Fruit fly (Drosophila melanogaster) whole organism, embryonic: ENCODE results near the gene CG10863.

Experiments
- Aef1 ChIP-seq: fragments of 200-800 bp; sonication (Bioruptor generic); IDR thresholded peaks from 3 replicates; pipeline ENCODE4 v1.3.6; 2022; ENCODE audit warnings: missing biosample characterization, missing genetic modification characterization
- B-H2 ChIP-seq: fragments of 200-800 bp; sonication (Bioruptor generic); optimal IDR thresholded peaks from 2 replicates; lab custom pipeline; 2018; ENCODE audit warnings: missing biosample characterization, mild to moderate bottlenecking, missing genetic modification characterization
- CG10274 ChIP-seq: fragments of 200-800 bp; sonication (Bioruptor generic); optimal IDR thresholded peaks from 3 replicates; lab custom pipeline; 2017; ENCODE audit warnings: missing biosample characterization, mild to moderate bottlenecking, missing genetic modification characterization
- CG12104 ChIP-seq: fragments of 200-800 bp; sonication (Bioruptor generic); optimal IDR thresholded peaks from 3 replicates; lab custom pipeline; 2016; ENCODE audit warnings: missing biosample characterization, missing genetic modification characterization
- CG12299 ChIP-seq: fragments of 200-800 bp; sonication (Bioruptor generic); optimal IDR thresholded peaks from 2 replicates; lab custom pipeline; 2018; ENCODE audit warnings: missing biosample characterization, mild to moderate bottlenecking, missing genetic modification characterization
- CG12942 ChIP-seq: fragments of 200-800 bp; sonication (Bioruptor generic); optimal IDR thresholded peaks from 3 replicates; lab custom pipeline; 2016; ENCODE audit warnings: missing biosample characterization, missing genetic modification characterization
- CG13287 ChIP-seq: fragments of 200-800 bp; sonication (Bioruptor generic); IDR thresholded peaks from 2 replicates; pipeline ENCODE4 v1.3.6; 2022; ENCODE audit warnings: missing biosample characterization, missing genetic modification characterization; ENCODE audit not compliant: partially characterized antibody
- CG14441 ChIP-seq: fragments of 200-800 bp; sonication (Bioruptor generic); IDR thresholded peaks from 2 replicates; pipeline ENCODE4 v1.3.6; 2022; ENCODE audit warnings: missing biosample characterization, missing genetic modification characterization
- CG17912 ChIP-seq: fragments of 200-800 bp; sonication (Bioruptor generic); optimal IDR thresholded peaks from 2 replicates; lab custom pipeline; 2018; ENCODE audit warnings: missing biosample characterization, mild to moderate bottlenecking, missing genetic modification characterization
- CG2116 ChIP-seq: fragments of 200-800 bp; sonication (Bioruptor generic); optimal IDR thresholded peaks from 3 replicates; lab custom pipeline; 2018; ENCODE audit warnings: missing biosample characterization, mild to moderate bottlenecking, missing genetic modification characterization
- CG2875 ChIP-seq: fragments of 200-800 bp; sonication (Bioruptor generic); optimal IDR thresholded peaks from 2 replicates; lab custom pipeline; 2017; ENCODE audit warnings: missing biosample characterization, mild to moderate bottlenecking, missing genetic modification characterization, missing genetic modification reagents
- CG30020 ChIP-seq: fragments of 200-800 bp; optimal IDR thresholded peaks from 2 replicates; lab custom pipeline; 2019; ENCODE audit warnings: missing biosample characterization, mild to moderate bottlenecking, missing genetic modification characterization, moderate library complexity
- CG3995 ChIP-seq: fragments of 200-800 bp; sonication (Bioruptor generic); optimal IDR thresholded peaks from 3 replicates; lab custom pipeline; 2016; ENCODE audit warnings: missing biosample characterization, missing genetic modification characterization
- CG5180 ChIP-seq: fragments of 200-800 bp; sonication (Bioruptor generic); optimal IDR thresholded peaks from 3 replicates; lab custom pipeline; 2017; ENCODE audit warnings: missing biosample characterization, missing genetic modification characterization, mild to moderate bottlenecking, moderate library complexity, missing genetic modification reagents
- CG6765 ChIP-seq: fragments of 200-800 bp; sonication (Bioruptor generic); optimal IDR thresholded peaks from 3 replicates; lab custom pipeline; 2017; ENCODE audit warnings: missing biosample characterization, mild to moderate bottlenecking, missing genetic modification characterization
- CG7372 ChIP-seq: fragments of 200-800 bp; sonication (Bioruptor generic); IDR thresholded peaks from 2 replicates; pipeline ENCODE4 v1.3.6; 2022; ENCODE audit warnings: missing biosample characterization, missing genetic modification characterization
- CG7928 ChIP-seq: fragments of 200-800 bp; sonication (Bioruptor generic); optimal IDR thresholded peaks from 2 replicates; lab custom pipeline; 2017; ENCODE audit warnings: missing biosample characterization, mild to moderate bottlenecking, missing genetic modification characterization
- CG7963 ChIP-seq: fragments of 200-800 bp; sonication (Bioruptor generic); IDR thresholded peaks from 3 replicates; pipeline ENCODE4 v1.3.6; 2022; ENCODE audit warnings: missing biosample characterization, missing genetic modification characterization; ENCODE audit not compliant: partially characterized antibody
- CG7987 ChIP-seq: fragments of 200-800 bp; sonication (Bioruptor generic); optimal IDR thresholded peaks from 2 replicates; lab custom pipeline; 2018; ENCODE audit warnings: missing biosample characterization, mild to moderate bottlenecking, missing genetic modification characterization, moderate library complexity
- CG8359 ChIP-seq: fragments of 200-800 bp; sonication (Bioruptor generic); optimal IDR thresholded peaks from 2 replicates; lab custom pipeline; 2017; ENCODE audit warnings: missing biosample characterization, mild to moderate bottlenecking, missing genetic modification characterization, borderline replicate concordance
- CG9609 ChIP-seq: fragments of 200-800 bp; sonication (Bioruptor generic); optimal IDR thresholded peaks from 3 replicates; lab custom pipeline; 2016; ENCODE audit warnings: missing biosample characterization, missing genetic modification characterization
- Dp ChIP-seq: fragments of 200-800 bp; sonication (Bioruptor generic); optimal IDR thresholded peaks from 2 replicates; lab custom pipeline; 2018; ENCODE audit warnings: missing biosample characterization, mild to moderate bottlenecking, missing genetic modification characterization, moderate library complexity
- Dref ChIP-seq: fragments of 200-800 bp; sonication (Bioruptor generic); IDR thresholded peaks from 2 replicates; pipeline ENCODE4 v1.3.6; 2022; ENCODE audit warnings: missing biosample characterization, missing genetic modification characterization
- Hr51 ChIP-seq, 2 experiments: fragments of 200-800 bp; sonication (Bioruptor generic); optimal IDR thresholded peaks; 2 replicates in 1 of 2; 3 replicates in 1 of 2; lab custom pipeline; 2016 to 2018; ENCODE audit warnings: missing biosample characterization in 2 of 2, missing genetic modification characterization in 2 of 2, mild to moderate bottlenecking in 1 of 2, moderate library complexity in 1 of 2
- Kr ChIP-seq: fragments of 200-800 bp; sonication (Bioruptor generic); optimal IDR thresholded peaks from 2 replicates; lab custom pipeline; 2017; ENCODE audit warnings: missing biosample characterization, mild to moderate bottlenecking, missing genetic modification characterization
- Mad ChIP-seq: fragments of 200-800 bp; sonication (Bioruptor generic); optimal IDR thresholded peaks from 2 replicates; lab custom pipeline; 2016; ENCODE audit warnings: missing biosample characterization, missing genetic modification characterization
- NC2β ChIP-seq: fragments of 200-800 bp; sonication (Bioruptor generic); optimal IDR thresholded peaks from 2 replicates; lab custom pipeline; 2016; ENCODE audit warnings: missing biosample characterization, missing genetic modification characterization
- Oli ChIP-seq: fragments of 200-800 bp; sonication (Bioruptor generic); optimal IDR thresholded peaks from 2 replicates; lab custom pipeline; 2018; ENCODE audit warnings: missing biosample characterization, mild to moderate bottlenecking, missing genetic modification characterization, moderate library complexity
- PHDP ChIP-seq: fragments of 200-800 bp; sonication (Bioruptor generic); optimal IDR thresholded peaks from 3 replicates; lab custom pipeline; 2018; ENCODE audit warnings: missing biosample characterization, mild to moderate bottlenecking, missing genetic modification characterization, moderate library complexity
- Six4 ChIP-seq: fragments of 200-800 bp; sonication (Bioruptor generic); optimal IDR thresholded peaks from 2 replicates; lab custom pipeline; 2016; ENCODE audit warnings: missing biosample characterization, missing genetic modification characterization
- Sry-δ ChIP-seq: fragments of 200-800 bp; sonication (Bioruptor generic); optimal IDR thresholded peaks from 2 replicates; lab custom pipeline; 2016; ENCODE audit warnings: missing biosample characterization, missing genetic modification characterization
- Ssrp ChIP-seq: fragments of 200-800 bp; sonication (Bioruptor generic); optimal IDR thresholded peaks from 2 replicates; lab custom pipeline; 2018; ENCODE audit warnings: missing biosample characterization, mild to moderate bottlenecking, missing genetic modification characterization, moderate library complexity
- ara ChIP-seq: fragments of 200-800 bp; sonication (Bioruptor generic); IDR thresholded peaks from 2 replicates; pipeline ENCODE4 v1.3.6; 2022; ENCODE audit warnings: missing biosample characterization, missing genetic modification characterization
- ase ChIP-seq: fragments of 200-800 bp; sonication (Bioruptor generic); IDR thresholded peaks from 3 replicates; pipeline ENCODE4 v1.3.6; 2022; ENCODE audit warnings: missing biosample characterization, missing genetic modification characterization
- crp ChIP-seq, 2 experiments: fragments of 200-800 bp; sonication (Bioruptor generic); optimal IDR thresholded peaks; 2 replicates in 1 of 2; 3 replicates in 1 of 2; lab custom pipeline; 2017; ENCODE audit warnings: missing biosample characterization in 2 of 2, missing genetic modification characterization in 2 of 2, mild to moderate bottlenecking in 1 of 2, moderate library complexity in 1 of 2
- dysf ChIP-seq: fragments of 200-800 bp; sonication (Bioruptor generic); IDR thresholded peaks from 3 replicates; pipeline ENCODE4 v1.3.6; 2022; ENCODE audit warnings: missing biosample characterization, missing genetic modification characterization
- gcm ChIP-seq: fragments of 200-800 bp; sonication (Bioruptor generic); optimal IDR thresholded peaks from 2 replicates; lab custom pipeline; 2019; ENCODE audit warnings: missing biosample characterization, mild to moderate bottlenecking, missing genetic modification characterization, moderate library complexity
- grn ChIP-seq: fragments of 200-800 bp; sonication (Bioruptor generic); optimal IDR thresholded peaks from 3 replicates; lab custom pipeline; 2017; ENCODE audit warnings: missing biosample characterization, missing genetic modification characterization
- h ChIP-seq: fragments of >200 bp; optimal IDR thresholded peaks from 2 replicates; lab custom pipeline; 2017
- hkb ChIP-seq, 2 experiments: fragments of 200-800 bp in 1 of 2; fragments of >200 bp in 1 of 2; sonication (Bioruptor generic) in 1 of 2; IDR thresholded peaks in 1 of 2; optimal IDR thresholded peaks in 1 of 2; 2 replicates each; pipeline versions ENCODE4 v1.3.6 to Lab custom; 2017 to 2022; ENCODE audit warnings: missing biosample characterization in 1 of 2, missing genetic modification characterization in 1 of 2
- lbe ChIP-seq: fragments of 200-800 bp; sonication (Bioruptor generic); optimal IDR thresholded peaks from 2 replicates; lab custom pipeline; 2016; ENCODE audit warnings: missing biosample characterization, mild to moderate bottlenecking, missing genetic modification characterization
- oc ChIP-seq: fragments of 200-800 bp; sonication (Bioruptor generic); optimal IDR thresholded peaks from 2 replicates; lab custom pipeline; 2018; ENCODE audit warnings: missing biosample characterization, mild to moderate bottlenecking, missing genetic modification characterization, moderate library complexity
- pfk ChIP-seq: fragments of 200-800 bp; sonication (Bioruptor generic); optimal IDR thresholded peaks from 2 replicates; lab custom pipeline; 2018; ENCODE audit warnings: missing biosample characterization, mild to moderate bottlenecking, missing genetic modification characterization, moderate library complexity
- prd ChIP-seq, 3 experiments: fragments of >200 bp in 2 of 3; fragments of 200-800 bp in 1 of 3; sonication (Bioruptor generic) in 1 of 3; optimal IDR thresholded peaks in 2 of 3; IDR thresholded peaks in 1 of 3; 2 replicates in 2 of 3; 3 replicates in 1 of 3; pipeline versions ENCODE4 v1.3.6 to Lab custom; 2017 to 2022; ENCODE audit warnings: missing biosample characterization in 1 of 3, missing genetic modification characterization in 1 of 3
- schlank ChIP-seq: fragments of 200-800 bp; sonication (Bioruptor generic); optimal IDR thresholded peaks from 2 replicates; lab custom pipeline; 2018; ENCODE audit warnings: missing biosample characterization, mild to moderate bottlenecking, missing genetic modification characterization
- seq ChIP-seq: fragments of 200-800 bp; sonication (Bioruptor generic); IDR thresholded peaks from 2 replicates; pipeline ENCODE4 v1.3.6; 2022; ENCODE audit warnings: missing biosample characterization, missing genetic modification characterization
- sob ChIP-seq: fragments of 200-800 bp; sonication (Bioruptor generic); IDR thresholded peaks from 2 replicates; pipeline ENCODE4 v1.3.6; 2022; ENCODE audit warnings: missing biosample characterization, missing genetic modification characterization
- tna ChIP-seq: fragments of 200-800 bp; sonication (Bioruptor generic); IDR thresholded peaks from 2 replicates; pipeline ENCODE4 v1.3.6; 2022; ENCODE audit warnings: missing biosample characterization, missing genetic modification characterization; ENCODE audit not compliant: partially characterized antibody
- tup ChIP-seq: fragments of 200-800 bp; sonication (Bioruptor generic); optimal IDR thresholded peaks from 2 replicates; lab custom pipeline; 2016; ENCODE audit warnings: missing biosample characterization, mild to moderate bottlenecking, missing genetic modification characterization, moderate library complexity

The CG10863 gene

DNA sequence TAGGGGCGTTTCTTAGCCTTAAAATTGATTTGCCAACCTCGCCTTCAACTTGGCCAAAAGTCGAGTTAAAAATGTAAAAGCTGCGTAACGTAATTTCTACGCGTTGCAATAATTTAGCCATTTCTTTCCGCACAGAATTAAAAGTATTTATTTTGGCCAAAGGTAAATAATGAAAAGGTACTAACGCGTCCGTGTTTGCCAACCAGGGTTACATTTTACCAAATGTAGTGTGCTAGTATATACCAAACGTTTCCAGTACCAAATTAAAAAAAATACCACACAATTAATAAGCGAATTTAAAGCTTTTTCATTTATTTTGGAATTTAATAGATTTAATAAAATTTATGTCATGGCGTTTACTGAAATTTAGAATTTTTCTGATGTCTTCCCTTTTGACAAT, 43.3 kb downstream of the CG10863 start, which contains the start of gene Ccz1 (continued):
- TF ChIP-seq tup (GFP tag; lab: Kevin White, UChicago), result peak; percentile 66
- TF ChIP-seq schlank (tag; lab: Kevin White, UChicago), result peak; percentile 58
- no peak for TF ChIP-seq tna (GFP tag; lab: Robert Waterston, UW)
- TF ChIP-seq CG8359 (GFP tag; lab: Kevin White, UChicago), result no peak
- no peak for TF ChIP-seq prd (optimal IDR thresholded peaks at IDR 0.05; lab: Kevin White, UChicago)
- no peak for TF ChIP-seq prd (GFP tag; IDR thresholded peaks at IDR 0.05; lab: Robert Waterston, UW)
- TF ChIP-seq pfk, result no peak
- no peak for TF ChIP-seq hkb (optimal IDR thresholded peaks at IDR 0.05; lab: Kevin White, UChicago)
- no peak for TF ChIP-seq hkb (GFP tag; IDR thresholded peaks at IDR 0.05; lab: Robert Waterston, UW)
- no peak for TF ChIP-seq CG10274 (GFP tag; lab: Kevin White, UChicago)
- TF ChIP-seq CG7928, result peak; percentile 87
- TF ChIP-seq oc (tag; lab: Kevin White, UChicago), result peak; percentile 57
- TF ChIP-seq ara (GFP tag; lab: Robert Waterston, UW), result no peak
- TF ChIP-seq Dp (GFP tag; lab: Kevin White, UChicago), result peak; percentile 41
- TF ChIP-seq sob, result no peak
- TF ChIP-seq CG12942 (GFP tag; lab: Kevin White, UChicago), result peak; percentile 67
- TF ChIP-seq CG2875 (GFP tag; lab: Kevin White, UChicago), result peak; percentile 71
- TF ChIP-seq NC2β (GFP tag; lab: Kevin White, UChicago), result peak; percentile 86
- TF ChIP-seq PHDP, result peak; percentile 61
- TF ChIP-seq CG7987 (GFP tag; lab: Kevin White, UChicago), result peak; percentile 79
- peak; percentile 70 for TF ChIP-seq CG12104
- no peak for TF ChIP-seq seq (GFP tag; lab: Robert Waterston, UW)
- TF ChIP-seq Six4 (GFP tag; lab: Kevin White, UChicago), result peak; percentile 36
- TF ChIP-seq dysf (GFP tag; lab: Robert Waterston, UW), result no peak
- TF ChIP-seq CG7963 (GFP tag; lab: Robert Waterston, UW), result no peak
- peak; percentile 35 for TF ChIP-seq CG12299 (tag; lab: Kevin White, UChicago)
- no peak for TF ChIP-seq h
- peak; percentile 90 for TF ChIP-seq CG17912
- peak; percentile 51 for TF ChIP-seq CG5180 (GFP tag; lab: Kevin White, UChicago)
- no peak for TF ChIP-seq CG7372
- no peak for TF ChIP-seq CG3995
- TF ChIP-seq ase, result no peak
- no peak for TF ChIP-seq CG13287
- peak; percentile 52 for TF ChIP-seq grn
- no peak for TF ChIP-seq CG14441
- peak; percentile 51 for TF ChIP-seq CG30020 (tag; lab: Kevin White, UChicago)
- TF ChIP-seq B-H2 (GFP tag; lab: Kevin White, UChicago), result peak; percentile 76
- TF ChIP-seq Dref (GFP tag; lab: Robert Waterston, UW), result no peak
- TF ChIP-seq CG9609 (GFP tag; lab: Kevin White, UChicago), result peak; percentile 61
- TF ChIP-seq Kr (GFP tag; lab: Kevin White, UChicago), result no peak
- TF ChIP-seq Aef1 (GFP tag; lab: Robert Waterston, UW), result no peak
- peak in 1 of 2 experiments; percentile 32 for TF ChIP-seq crp (GFP tag; optimal IDR thresholded peaks at IDR 0.05; lab: Kevin White, UChicago)
- peak; percentile 12 for TF ChIP-seq gcm (GFP tag; lab: Kevin White, UChicago)
- TF ChIP-seq CG6765 (GFP tag; lab: Kevin White, UChicago), result peak; percentile 25
- peak; percentile 52 for TF ChIP-seq Sry-δ (GFP tag; lab: Kevin White, UChicago)
- TF ChIP-seq Oli (tag; lab: Kevin White, UChicago), result no peak
- TF ChIP-seq Hr51 (GFP tag; optimal IDR thresholded peaks at IDR 0.05; lab: Kevin White, UChicago), result peak in 1 of 2 experiments; percentile 58
- peak; percentile 95 for TF ChIP-seq CG2116 (GFP tag; lab: Kevin White, UChicago)
- TF ChIP-seq Ssrp (tag; lab: Kevin White, UChicago), result no peak
- TF ChIP-seq Mad (GFP tag; lab: Kevin White, UChicago), result peak; percentile 74
- TF ChIP-seq lbe (GFP tag; lab: Kevin White, UChicago), result peak; percentile 69
